Fruit fly (Drosophila melanogaster) whole organism, embryonic: Measurements from ENCODE around the gene CG43675.

Experiments used
- BtbVII ChIP-seq: fragments of 200-800 bp; sonication (Bioruptor generic); optimal IDR thresholded peaks from 3 replicates; lab custom pipeline; 2017; ENCODE audit warnings: missing biosample characterization, mild to moderate bottlenecking, missing genetic modification characterization
- Bteb2 ChIP-seq: fragments of 200-800 bp; sonication (Bioruptor generic); optimal IDR thresholded peaks from 2 replicates; lab custom pipeline; 2016; ENCODE audit warnings: missing biosample characterization, missing genetic modification characterization
- CG10147 ChIP-seq: fragments of 200-800 bp; sonication (Bioruptor generic); optimal IDR thresholded peaks from 2 replicates; lab custom pipeline; 2019; ENCODE audit warnings: missing biosample characterization, mild to moderate bottlenecking, missing genetic modification characterization, moderate library complexity
- CG10209 ChIP-seq: fragments of 200-800 bp; sonication (Bioruptor generic); optimal IDR thresholded peaks from 3 replicates; lab custom pipeline; 2017; ENCODE audit warnings: missing biosample characterization, mild to moderate bottlenecking, missing genetic modification characterization, missing genetic modification reagents
- CG10274 ChIP-seq: fragments of 200-800 bp; sonication (Bioruptor generic); optimal IDR thresholded peaks from 3 replicates; lab custom pipeline; 2017; ENCODE audit warnings: missing biosample characterization, mild to moderate bottlenecking, missing genetic modification characterization
- CG11398 ChIP-seq: fragments of 200-800 bp; sonication (Bioruptor generic); optimal IDR thresholded peaks from 2 replicates; lab custom pipeline; 2016; ENCODE audit warnings: missing biosample characterization, missing genetic modification characterization
- CG11696 ChIP-seq: fragments of 200-800 bp; sonication (Bioruptor generic); IDR thresholded peaks from 2 replicates; pipeline ENCODE4 v1.3.6; 2022; ENCODE audit warnings: missing biosample characterization, missing genetic modification characterization
- CG12744 ChIP-seq: fragments of 200-800 bp; sonication (Bioruptor generic); optimal IDR thresholded peaks from 2 replicates; lab custom pipeline; 2016; ENCODE audit warnings: missing biosample characterization, missing genetic modification characterization
- CG13287 ChIP-seq: fragments of 200-800 bp; sonication (Bioruptor generic); IDR thresholded peaks from 2 replicates; pipeline ENCODE4 v1.3.6; 2022; ENCODE audit warnings: missing biosample characterization, missing genetic modification characterization; ENCODE audit not compliant: partially characterized antibody
- CG13894 ChIP-seq: fragments of 200-800 bp; sonication (Bioruptor generic); optimal IDR thresholded peaks from 3 replicates; lab custom pipeline; 2018; ENCODE audit warnings: missing biosample characterization, mild to moderate bottlenecking, missing genetic modification characterization, moderate library complexity
- CG17829 ChIP-seq: fragments of 200-800 bp; optimal IDR thresholded peaks from 2 replicates; lab custom pipeline; 2019; ENCODE audit warnings: missing biosample characterization, mild to moderate bottlenecking, missing genetic modification characterization, moderate library complexity
- CG17912 ChIP-seq: fragments of 200-800 bp; sonication (Bioruptor generic); optimal IDR thresholded peaks from 2 replicates; lab custom pipeline; 2018; ENCODE audit warnings: missing biosample characterization, mild to moderate bottlenecking, missing genetic modification characterization
- CG2116 ChIP-seq: fragments of 200-800 bp; sonication (Bioruptor generic); optimal IDR thresholded peaks from 3 replicates; lab custom pipeline; 2018; ENCODE audit warnings: missing biosample characterization, mild to moderate bottlenecking, missing genetic modification characterization
- CG2199 ChIP-seq: fragments of 200-800 bp; sonication (Bioruptor generic); IDR thresholded peaks from 3 replicates; pipeline ENCODE4 v1.3.6; 2022; ENCODE audit warnings: missing biosample characterization, missing genetic modification characterization
- CG3163 ChIP-seq: fragments of 200-800 bp; sonication (Bioruptor generic); optimal IDR thresholded peaks from 3 replicates; lab custom pipeline; 2016; ENCODE audit warnings: missing biosample characterization, missing genetic modification characterization
- CG4617 ChIP-seq: fragments of 200-800 bp; sonication (Bioruptor generic); optimal IDR thresholded peaks from 3 replicates; lab custom pipeline; 2016; ENCODE audit warnings: missing biosample characterization, missing genetic modification characterization, borderline replicate concordance
- CG4707 ChIP-seq: fragments of 200-800 bp; sonication (Bioruptor generic); optimal IDR thresholded peaks from 2 replicates; lab custom pipeline; 2018; ENCODE audit warnings: missing biosample characterization, mild to moderate bottlenecking, missing genetic modification characterization, moderate library complexity
- CG6683 ChIP-seq: fragments of 200-800 bp; sonication (Bioruptor generic); optimal IDR thresholded peaks from 2 replicates; lab custom pipeline; 2017; ENCODE audit warnings: missing biosample characterization, mild to moderate bottlenecking, missing genetic modification characterization, missing genetic modification reagents
- CG6689 ChIP-seq: fragments of 200-800 bp; sonication (Bioruptor generic); IDR thresholded peaks from 2 replicates; pipeline ENCODE4 v1.3.6; 2022; ENCODE audit warnings: missing biosample characterization, missing genetic modification characterization
- CG8359 ChIP-seq: fragments of 200-800 bp; sonication (Bioruptor generic); optimal IDR thresholded peaks from 2 replicates; lab custom pipeline; 2017; ENCODE audit warnings: missing biosample characterization, mild to moderate bottlenecking, missing genetic modification characterization, borderline replicate concordance
- CG9932 ChIP-seq: fragments of 200-800 bp; sonication (Bioruptor generic); IDR thresholded peaks from 2 replicates; pipeline ENCODE4 v1.3.6; 2022; ENCODE audit warnings: missing biosample characterization, missing genetic modification characterization
- Dad ChIP-seq: fragments of 200-800 bp; sonication (Bioruptor generic); optimal IDR thresholded peaks from 3 replicates; lab custom pipeline; 2016; ENCODE audit warnings: missing biosample characterization, missing genetic modification characterization
- GATAe ChIP-seq: fragments of 200-800 bp; sonication (Bioruptor generic); conservative IDR thresholded peaks from 2 replicates; pipeline ENCODE4 v1.3.6; 2022; ENCODE audit warnings: missing biosample characterization, missing genetic modification characterization
- H2.0 ChIP-seq: fragments of 200-800 bp; sonication (Bioruptor generic); IDR thresholded peaks from 2 replicates; pipeline ENCODE4 v1.3.6; 2022; ENCODE audit warnings: missing biosample characterization, missing genetic modification characterization
- HLH4C ChIP-seq: fragments of 200-800 bp; sonication (Bioruptor generic); IDR thresholded peaks from 3 replicates; pipeline ENCODE4 v1.3.6; 2022; ENCODE audit warnings: missing biosample characterization, missing genetic modification characterization; ENCODE audit not compliant: partially characterized antibody
- Jarid2 ChIP-seq: fragments of 200-800 bp; sonication (Bioruptor generic); optimal IDR thresholded peaks from 3 replicates; lab custom pipeline; 2017; ENCODE audit warnings: mild to moderate bottlenecking, missing biosample characterization, missing genetic modification reagents, missing genetic modification characterization
- Med ChIP-seq: fragments of 200-800 bp; sonication (Bioruptor generic); peaks from one replicate; lab custom pipeline; 2016; ENCODE audit warnings: missing biosample characterization, missing genetic modification characterization, mild to moderate bottlenecking, inconsistent platforms, moderate library complexity
- TFAM ChIP-seq: fragments of 200-800 bp; sonication (Bioruptor generic); optimal IDR thresholded peaks from 2 replicates; lab custom pipeline; 2017; ENCODE audit warnings: missing biosample characterization, missing genetic modification characterization, inconsistent platforms
- ase ChIP-seq: fragments of 200-800 bp; sonication (Bioruptor generic); IDR thresholded peaks from 3 replicates; pipeline ENCODE4 v1.3.6; 2022; ENCODE audit warnings: missing biosample characterization, missing genetic modification characterization
- chif ChIP-seq, 2 experiments: fragments of 200-800 bp; sonication (Bioruptor generic); optimal IDR thresholded peaks; 3 replicates each; lab custom pipeline; 2016; ENCODE audit warnings: missing biosample characterization in 2 of 2, missing genetic modification characterization in 2 of 2
- ci ChIP-seq: fragments of 200-800 bp; sonication (Bioruptor generic); IDR thresholded peaks from 3 replicates; pipeline ENCODE4 v1.3.6; 2022; ENCODE audit warnings: missing biosample characterization, missing genetic modification characterization
- crol ChIP-seq: fragments of 200-800 bp; sonication (Bioruptor generic); IDR thresholded peaks from 2 replicates; pipeline ENCODE4 v1.3.6; 2022; ENCODE audit warnings: missing biosample characterization, missing genetic modification characterization
- dysf ChIP-seq: fragments of 200-800 bp; sonication (Bioruptor generic); IDR thresholded peaks from 3 replicates; pipeline ENCODE4 v1.3.6; 2022; ENCODE audit warnings: missing biosample characterization, missing genetic modification characterization
- ems ChIP-seq: fragments of 200-800 bp; sonication (Bioruptor generic); optimal IDR thresholded peaks from 3 replicates; lab custom pipeline; 2016; ENCODE audit warnings: missing biosample characterization, missing genetic modification characterization
- eve ChIP-seq, 2 experiments: fragments of >200 bp; optimal IDR thresholded peaks; 2 replicates each; lab custom pipeline; 2017; ENCODE audit warnings: missing biosample characterization in 2 of 2, missing genetic modification characterization in 2 of 2
- eyg ChIP-seq: fragments of 200-800 bp; sonication (Bioruptor generic); optimal IDR thresholded peaks from 3 replicates; lab custom pipeline; 2016; ENCODE audit warnings: missing biosample characterization, missing genetic modification characterization
- gt ChIP-seq: fragments of 200-800 bp; sonication (Bioruptor generic); IDR thresholded peaks from 2 replicates; pipeline ENCODE4 v1.3.6; 2022; ENCODE audit warnings: missing biosample characterization, missing genetic modification characterization
- inv ChIP-seq: fragments of 200-800 bp; sonication (Bioruptor generic); IDR thresholded peaks from 2 replicates; pipeline ENCODE4 v1.3.6; 2022; ENCODE audit warnings: missing biosample characterization, missing genetic modification characterization; ENCODE audit not compliant: partially characterized antibody
- p53 ChIP-seq: fragments of 200-800 bp; sonication (Bioruptor generic); optimal IDR thresholded peaks from 2 replicates; lab custom pipeline; 2016; ENCODE audit warnings: missing biosample characterization, missing genetic modification characterization
- peb ChIP-seq: fragments of 200-800 bp; sonication (Bioruptor generic); IDR thresholded peaks from 2 replicates; pipeline ENCODE4 v1.3.6; 2022; ENCODE audit warnings: missing biosample characterization, missing genetic modification characterization
- ro ChIP-seq: fragments of 200-800 bp; sonication (Bioruptor generic); IDR thresholded peaks from 2 replicates; pipeline ENCODE4 v1.3.6; 2022; ENCODE audit warnings: missing biosample characterization, missing genetic modification characterization
- sr ChIP-seq: fragments of 200-800 bp; sonication (Bioruptor generic); IDR thresholded peaks from 3 replicates; pipeline ENCODE4 v1.3.6; 2022; ENCODE audit warnings: missing biosample characterization, missing genetic modification characterization
- tll ChIP-seq, 2 experiments: fragments of 200-800 bp in 1 of 2; fragments of >200 bp in 1 of 2; sonication (Bioruptor generic) in 1 of 2; optimal IDR thresholded peaks; 2 replicates each; lab custom pipeline; 2017 to 2019; ENCODE audit warnings: missing biosample characterization in 2 of 2, missing genetic modification characterization in 2 of 2, mild to moderate bottlenecking in 1 of 2, moderate library complexity in 1 of 2
- toy ChIP-seq: fragments of 200-800 bp; sonication (Bioruptor generic); IDR thresholded peaks from 2 replicates; pipeline ENCODE4 v1.3.6; 2022; ENCODE audit warnings: missing biosample characterization, missing genetic modification characterization
- vvl ChIP-seq: fragments of 200-800 bp; sonication (Bioruptor generic); IDR thresholded peaks from 2 replicates; pipeline ENCODE4 v1.3.6; 2022; ENCODE audit warnings: missing biosample characterization, missing genetic modification characterization
- wek ChIP-seq: fragments of 200-800 bp; sonication (Bioruptor generic); optimal IDR thresholded peaks from 3 replicates; lab custom pipeline; 2018; ENCODE audit warnings: missing biosample characterization, mild to moderate bottlenecking, missing genetic modification characterization, moderate library complexity
- zf30C ChIP-seq: fragments of 200-800 bp; sonication (Bioruptor generic); optimal IDR thresholded peaks from 3 replicates; lab custom pipeline; 2018; ENCODE audit warnings: missing biosample characterization, mild to moderate bottlenecking, missing genetic modification characterization
- zfh1 ChIP-seq: fragments of 200-800 bp; sonication (Bioruptor generic); IDR thresholded peaks from 3 replicates; pipeline ENCODE4 v1.3.6; 2022; ENCODE audit warnings: missing biosample characterization, missing genetic modification characterization

CG43675 gene

DNA sequence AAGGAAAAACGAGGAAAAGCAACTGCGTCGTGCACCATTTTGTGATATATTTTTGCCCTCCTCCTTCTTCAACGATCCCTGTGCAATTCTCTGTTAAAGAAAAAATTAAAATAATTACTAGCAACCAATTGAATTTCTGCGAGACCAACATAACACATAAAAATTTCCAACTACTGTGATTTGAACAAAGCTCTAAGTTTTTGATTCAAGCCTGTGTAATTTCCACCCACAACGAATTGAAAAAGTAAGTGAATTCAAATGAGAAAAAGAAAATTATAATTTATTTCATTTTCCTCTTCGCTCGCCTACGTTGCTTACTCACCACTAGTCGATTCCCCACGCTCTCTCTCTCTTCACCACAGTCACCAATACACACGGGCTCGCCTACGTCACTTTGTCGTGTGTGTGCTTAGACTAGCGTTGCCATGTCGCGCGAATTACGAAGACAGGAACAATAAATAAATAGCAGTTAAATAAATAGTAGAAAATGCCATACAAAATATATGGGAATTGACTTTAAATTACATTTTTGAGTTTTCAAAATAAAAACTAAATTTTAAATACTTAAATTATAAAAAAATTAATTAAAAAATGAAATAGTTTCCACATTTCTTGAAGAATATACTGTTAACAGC lies 12.9 kb upstream of the CG43675 start (continued):
- no peak for TF ChIP-seq dysf (GFP tag; lab: Robert Waterston, UW)
- peak; percentile 75 for TF ChIP-seq wek (GFP tag; lab: Kevin White, UChicago)
- TF ChIP-seq chif (GFP tag; optimal IDR thresholded peaks at IDR 0.05; lab: Kevin White, UChicago), result no peak
- TF ChIP-seq crol (GFP tag; lab: Robert Waterston, UW), result no peak
- TF ChIP-seq zf30C (GFP tag; lab: Kevin White, UChicago), result peak; percentile 46
- peak; percentile 78 for TF ChIP-seq CG4707 (GFP tag; lab: Kevin White, UChicago)

DNA sequence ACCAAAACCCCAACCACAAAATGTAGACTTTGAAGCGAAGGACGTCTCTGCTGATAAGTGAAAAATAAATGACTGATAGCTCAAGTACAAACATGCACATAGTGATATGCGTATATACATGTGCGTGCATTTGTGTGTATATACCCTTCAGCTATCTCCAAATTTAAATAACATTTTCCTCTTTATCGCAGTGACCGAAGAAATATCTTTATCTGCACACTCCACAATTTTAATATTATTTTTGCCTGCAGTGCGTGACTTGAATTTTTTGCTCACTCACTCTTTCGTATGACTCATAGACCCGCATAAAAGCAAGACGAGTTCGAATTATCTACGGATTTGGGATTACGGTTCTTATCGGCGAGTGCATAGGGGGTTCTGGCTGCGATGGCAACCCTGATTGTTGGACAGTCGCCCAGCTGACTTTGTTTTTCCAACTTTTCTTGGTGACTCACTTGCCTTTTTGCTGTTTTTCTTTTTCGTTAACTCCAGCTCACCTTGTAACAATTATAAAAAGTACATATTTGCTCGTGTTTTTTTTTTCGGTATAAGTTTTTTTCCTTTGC lies 12.2 kb upstream of the CG43675 start:
- TF ChIP-seq eyg (GFP tag; lab: Kevin White, UChicago), result peak; percentile 6
- no peak for TF ChIP-seq ems (GFP tag; lab: Kevin White, UChicago)
- peak; percentile 31 for TF ChIP-seq p53 (GFP tag; lab: Kevin White, UChicago)
- TF ChIP-seq HLH4C (GFP tag; lab: Robert Waterston, UW), result no peak
- TF ChIP-seq CG17829 (tag; lab: Kevin White, UChicago), result no peak
- no peak for TF ChIP-seq CG4617 (GFP tag; lab: Kevin White, UChicago)
- TF ChIP-seq zfh1 (GFP tag; lab: Robert Waterston, UW), result no peak
- no peak for TF ChIP-seq CG6689 (GFP tag; lab: Robert Waterston, UW)
- TF ChIP-seq BtbVII (GFP tag; lab: Kevin White, UChicago), result peak; percentile 9
- TF ChIP-seq CG11696 (GFP tag; lab: Robert Waterston, UW), result no peak
- no peak for TF ChIP-seq gt (GFP tag; lab: Robert Waterston, UW)
- TF ChIP-seq CG9932 (GFP tag; lab: Robert Waterston, UW), result no peak
- TF ChIP-seq Jarid2, result no peak
- TF ChIP-seq sr (GFP tag; lab: Robert Waterston, UW), result no peak
- TF ChIP-seq tll (GFP tag; optimal IDR thresholded peaks at IDR 0.05; lab: Kevin White, UChicago), result no peak
- no peak for TF ChIP-seq ci (GFP tag; lab: Robert Waterston, UW)
- TF ChIP-seq CG2199 (GFP tag; lab: Robert Waterston, UW), result peak; percentile 75; the same call in 1 of the 3 replicates
- TF ChIP-seq eve (GFP tag; optimal IDR thresholded peaks at IDR 0.05; lab: Kevin White, UChicago), result no peak
- no peak for TF ChIP-seq CG3163 (GFP tag; lab: Kevin White, UChicago)
- TF ChIP-seq Dad, result no peak
- TF ChIP-seq toy, result no peak
- no peak for TF ChIP-seq CG17912 (GFP tag; lab: Kevin White, UChicago)
- no peak for TF ChIP-seq ase (GFP tag; lab: Robert Waterston, UW)
- TF ChIP-seq CG11398, result no peak
- no peak for TF ChIP-seq CG10209
- TF ChIP-seq CG12744 (GFP tag; lab: Kevin White, UChicago), result no peak
- no peak for TF ChIP-seq H2.0 (GFP tag; lab: Robert Waterston, UW)
- no peak for TF ChIP-seq CG13894 (tag; lab: Kevin White, UChicago)
- TF ChIP-seq GATAe (GFP tag; lab: Robert Waterston, UW), result 0 out of 2 replicates have a peak, but pooled peaks have one; percentile 50
- no peak for TF ChIP-seq vvl (GFP tag; lab: Robert Waterston, UW)
- no peak for TF ChIP-seq CG10147 (GFP tag; lab: Kevin White, UChicago)
- TF ChIP-seq CG10274 (GFP tag; lab: Kevin White, UChicago), result no peak
- TF ChIP-seq CG2116 (GFP tag; lab: Kevin White, UChicago), result no peak
- TF ChIP-seq CG13287 (GFP tag; lab: Robert Waterston, UW), result no peak
- no peak for TF ChIP-seq CG8359 (GFP tag; lab: Kevin White, UChicago)
- no peak for TF ChIP-seq Bteb2 (GFP tag; lab: Kevin White, UChicago)
- no peak for TF ChIP-seq ro (GFP tag; lab: Robert Waterston, UW)
- TF ChIP-seq peb (GFP tag; lab: Robert Waterston, UW), result no peak
- peak; percentile 82 for TF ChIP-seq Med (GFP tag; lab: Kevin White, UChicago)
- no peak for TF ChIP-seq CG6683 (GFP tag; lab: Kevin White, UChicago)
- no peak for TF ChIP-seq TFAM (GFP tag; lab: Kevin White, UChicago)
- TF ChIP-seq inv (GFP tag; lab: Robert Waterston, UW), result no peak
